Worm (Caenorhabditis elegans) whole organism, L2 larva: ENCODE data around the gene nduv-3.

ENCODE experiments used
- C34F6.9 ChIP-seq: fragments of 150-350 bp; optimal IDR thresholded peaks from 2 replicates; lab custom pipeline; 2014; ENCODE audit warnings: missing biosample characterization, missing genetic modification characterization
- F13H6.1 ChIP-seq: sonication (generic microtip); optimal IDR thresholded peaks from 2 replicates; lab custom pipeline; 2016; ENCODE audit warnings: missing genetic modification characterization, missing compliant biosample characterization
- Y55F3AM.14 ChIP-seq: fragments of 200-800 bp; sonication (Bioruptor generic); optimal IDR thresholded peaks from 2 replicates; lab custom pipeline; 2018; ENCODE audit warnings: mild to moderate bottlenecking, missing genetic modification characterization, missing compliant biosample characterization
- ZK546.5 ChIP-seq: sonication (generic microtip); optimal IDR thresholded peaks from 2 replicates; lab custom pipeline; 2017; ENCODE audit warnings: missing biosample characterization, missing genetic modification characterization
- alr-1 ChIP-seq: fragments of 150-350 bp; optimal IDR thresholded peaks from 2 replicates; lab custom pipeline; 2014; ENCODE audit warnings: missing biosample characterization, missing genetic modification characterization
- aly-2 ChIP-seq: fragments of 150-350 bp; optimal IDR thresholded peaks from 2 replicates; lab custom pipeline; 2014; ENCODE audit warnings: missing biosample characterization, missing genetic modification characterization
- ama-1 ChIP-seq: fragments of 150-350 bp; optimal IDR thresholded peaks from 2 replicates; lab custom pipeline; 2018; ENCODE audit warnings: inconsistent platforms
- blmp-1 ChIP-seq: sonication (generic microtip); optimal IDR thresholded peaks from 2 replicates; lab custom pipeline; 2017; ENCODE audit warnings: missing genetic modification characterization, mild to moderate bottlenecking, missing compliant biosample characterization, antibody characterized with exemption, moderate library complexity; ENCODE audit not compliant: insufficient read depth
- ceh-16 ChIP-seq: fragments of 150-350 bp; optimal IDR thresholded peaks from 2 replicates; lab custom pipeline; 2014; ENCODE audit warnings: missing biosample characterization, missing genetic modification characterization
- ceh-82 ChIP-seq: fragments of 150-350 bp; optimal IDR thresholded peaks from 2 replicates; lab custom pipeline; 2014; ENCODE audit warnings: missing biosample characterization, missing genetic modification characterization
- crh-2 ChIP-seq: sonication (generic microtip); optimal IDR thresholded peaks from 2 replicates; lab custom pipeline; 2017; ENCODE audit warnings: missing biosample characterization, missing genetic modification characterization
- dmd-4 ChIP-seq: sonication (generic microtip); optimal IDR thresholded peaks from 2 replicates; lab custom pipeline; 2017; ENCODE audit warnings: missing biosample characterization, missing genetic modification characterization
- egl-27 ChIP-seq: sonication (generic microtip); optimal IDR thresholded peaks from 3 replicates; lab custom pipeline; 2017; ENCODE audit warnings: missing biosample characterization, missing genetic modification reagents, missing genetic modification characterization
- fos-1 ChIP-seq: fragments of 150-350 bp; optimal IDR thresholded peaks from 2 replicates; lab custom pipeline; 2014; ENCODE audit warnings: missing biosample characterization, missing genetic modification characterization
- lin-13 ChIP-seq: fragments of 150-350 bp; optimal IDR thresholded peaks from 2 replicates; lab custom pipeline; 2014; ENCODE audit warnings: missing biosample characterization, missing genetic modification reagents, missing genetic modification characterization
- lin-39 ChIP-seq: fragments of 150-350 bp; optimal IDR thresholded peaks from 2 replicates; lab custom pipeline; 2014; ENCODE audit warnings: missing biosample characterization, missing genetic modification reagents, missing genetic modification characterization
- lsy-2 ChIP-seq, 2 experiments: fragments of 150-350 bp in 1 of 2; sonication (generic microtip) in 1 of 2; optimal IDR thresholded peaks; 2 replicates each; lab custom pipeline; 2014 to 2017; ENCODE audit warnings: missing biosample characterization in 2 of 2, missing genetic modification characterization in 2 of 2
- mab-5 ChIP-seq: fragments of 150-350 bp; optimal IDR thresholded peaks from 2 replicates; lab custom pipeline; 2014; ENCODE audit warnings: missing biosample characterization, missing genetic modification characterization
- mdl-1 ChIP-seq, 2 experiments: fragments of 150-350 bp in 1 of 2; sonication (generic microtip) in 1 of 2; optimal IDR thresholded peaks; 2 replicates each; lab custom pipeline; 2017; ENCODE audit warnings: missing biosample characterization in 2 of 2, missing genetic modification characterization in 2 of 2
- nhr-10 ChIP-seq: sonication (generic microtip); optimal IDR thresholded peaks from 2 replicates; lab custom pipeline; 2017; ENCODE audit warnings: missing biosample characterization, missing genetic modification characterization
- nhr-12 ChIP-seq: fragments of 150-350 bp; optimal IDR thresholded peaks from 2 replicates; lab custom pipeline; 2014; ENCODE audit warnings: missing biosample characterization, missing genetic modification characterization
- nhr-129 ChIP-seq: fragments of 150-350 bp; optimal IDR thresholded peaks from 2 replicates; lab custom pipeline; 2014; ENCODE audit warnings: missing biosample characterization, missing genetic modification characterization
- nhr-21 ChIP-seq: fragments of 150-350 bp; optimal IDR thresholded peaks from 2 replicates; lab custom pipeline; 2014; ENCODE audit warnings: missing biosample characterization, missing genetic modification characterization
- nhr-23 ChIP-seq: fragments of 150-350 bp; optimal IDR thresholded peaks from 2 replicates; lab custom pipeline; 2014; ENCODE audit warnings: missing biosample characterization, missing genetic modification reagents, missing genetic modification characterization
- nhr-237 ChIP-seq: fragments of 150-350 bp; optimal IDR thresholded peaks from 2 replicates; lab custom pipeline; 2014; ENCODE audit warnings: missing biosample characterization, missing genetic modification characterization
- nhr-25 ChIP-seq: fragments of 150-350 bp; sonication (generic microtip); optimal IDR thresholded peaks from 3 replicates; lab custom pipeline; 2014; ENCODE audit warnings: missing biosample characterization, missing genetic modification characterization
- nhr-6 ChIP-seq: fragments of 150-350 bp; optimal IDR thresholded peaks from 2 replicates; lab custom pipeline; 2014; ENCODE audit warnings: missing biosample characterization, missing genetic modification characterization
- nhr-77 ChIP-seq: fragments of 150-350 bp; optimal IDR thresholded peaks from 2 replicates; lab custom pipeline; 2014; ENCODE audit warnings: missing biosample characterization, missing genetic modification characterization
- peb-1 ChIP-seq: fragments of 150-350 bp; optimal IDR thresholded peaks from 2 replicates; lab custom pipeline; 2014; ENCODE audit warnings: missing biosample characterization, missing genetic modification characterization
- sma-3 ChIP-seq: sonication (generic microtip); optimal IDR thresholded peaks from 2 replicates; lab custom pipeline; 2016; ENCODE audit warnings: missing genetic modification reagents, missing genetic modification characterization, missing compliant biosample characterization
- sma-9 ChIP-seq, 2 experiments: fragments of 150-350 bp in 1 of 2; sonication (generic microtip) in 1 of 2; optimal IDR thresholded peaks; 2 replicates each; lab custom pipeline; 2014 to 2016; ENCODE audit warnings: missing genetic modification characterization in 2 of 2, mild to moderate bottlenecking in 1 of 2, missing biosample characterization in 1 of 2, missing compliant biosample characterization in 1 of 2, missing genetic modification reagents in 1 of 2, moderate library complexity in 1 of 2
- snpc-4 ChIP-seq: fragments of 150-350 bp; optimal IDR thresholded peaks from 2 replicates; lab custom pipeline; 2014; ENCODE audit warnings: missing biosample characterization, missing genetic modification characterization
- unc-39 ChIP-seq: fragments of 150-350 bp; optimal IDR thresholded peaks from 2 replicates; lab custom pipeline; 2014; ENCODE audit warnings: missing biosample characterization, missing genetic modification characterization
- unc-62 ChIP-seq: fragments of 150-350 bp; optimal IDR thresholded peaks from 2 replicates; lab custom pipeline; 2014; ENCODE audit warnings: missing biosample characterization, missing genetic modification reagents, missing genetic modification characterization
- zag-1 ChIP-seq: fragments of 150-350 bp; optimal IDR thresholded peaks from 2 replicates; lab custom pipeline; 2014; ENCODE audit warnings: missing biosample characterization, missing genetic modification characterization
- ztf-4 ChIP-seq: fragments of 150-350 bp; optimal IDR thresholded peaks from 2 replicates; lab custom pipeline; 2014; ENCODE audit warnings: missing biosample characterization, missing genetic modification characterization

nduv-3 gene

ce11 chrIV:2602862-2603189 is 38.3 kb upstream of the nduv-3 start:
- TF ChIP-seq alr-1 (tag; lab: Kevin White, UChicago) (no peak), F13H6.1 (tag; lab: Kevin White, UChicago) (no peak), ZK546.5 (tag; lab: Kevin White, UChicago) (no peak), fos-1 (tag; lab: Kevin White, UChicago) (no peak), nhr-77 (tag; lab: Kevin White, UChicago) (no peak), egl-27 (tag; lab: Kevin White, UChicago) (no peak), mab-5 (tag; lab: Kevin White, UChicago) (no peak), nhr-237 (tag; lab: Kevin White, UChicago) (no peak), nhr-10 (no peak), dmd-4 (no peak), blmp-1 (tag; lab: Kevin White, UChicago) (no peak)

- no peak for TF ChIP-seq ama-1 (lab: Kevin White, UChicago)
- no peak for TF ChIP-seq lin-39 (tag; lab: Kevin White, UChicago)
- peak; percentile 10 for TF ChIP-seq nhr-21 (tag; lab: Kevin White, UChicago)
- TF ChIP-seq sma-3 (GFP tag; lab: Kevin White, UChicago), result no peak
- no peak for TF ChIP-seq ztf-4
- no peak for TF ChIP-seq nhr-23
- no peak for TF ChIP-seq F13H6.1 (tag; lab: Kevin White, UChicago)
- no peak for TF ChIP-seq mab-5 (tag; lab: Kevin White, UChicago)
- peak; percentile 37 for TF ChIP-seq C34F6.9
- no peak for TF ChIP-seq blmp-1 (tag; lab: Kevin White, UChicago)
- TF ChIP-seq unc-62 (GFP tag; lab: Kevin White, UChicago), result no peak
- no peak for TF ChIP-seq nhr-6 (tag; lab: Kevin White, UChicago)
- no peak for TF ChIP-seq mdl-1 (tag; optimal IDR thresholded peaks at IDR 0.05; lab: Kevin White, UChicago)
- TF ChIP-seq nhr-25 (tag; lab: Kevin White, UChicago), result peak; percentile 13
- peak; percentile 68 for TF ChIP-seq sma-9 (GFP tag; optimal IDR thresholded peaks at IDR 0.05; lab: Kevin White, UChicago)
- no peak for TF ChIP-seq sma-9 (tag; optimal IDR thresholded peaks at IDR 0.05; lab: Kevin White, UChicago)
- no peak for TF ChIP-seq dmd-4
- no peak for TF ChIP-seq snpc-4 (tag; lab: Kevin White, UChicago)
- no peak for TF ChIP-seq alr-1 (tag; lab: Kevin White, UChicago)
- peak in 1 of 2 experiments; percentile 34 for TF ChIP-seq lsy-2 (tag; optimal IDR thresholded peaks at IDR 0.05; lab: Kevin White, UChicago)
- peak; percentile 19 for TF ChIP-seq lin-13
- TF ChIP-seq aly-2 (tag; lab: Kevin White, UChicago), result no peak
- TF ChIP-seq nhr-129, result peak; percentile 73
- no peak for TF ChIP-seq nhr-237 (tag; lab: Kevin White, UChicago)
- TF ChIP-seq nhr-12 (tag; lab: Kevin White, UChicago), result no peak
- peak; percentile 44 for TF ChIP-seq Y55F3AM.14 (GFP tag; lab: Kevin White, UChicago)
- no peak for TF ChIP-seq crh-2 (tag; lab: Kevin White, UChicago)
- TF ChIP-seq, all 48 proteins: peak for 8
Measured at ce11 chrIV:2603556-2604021, 37.5 kb upstream of the nduv-3 start.

- TF ChIP-seq nhr-12 (tag; lab: Kevin White, UChicago), result no peak
- TF ChIP-seq mab-5 (tag; lab: Kevin White, UChicago), result no peak
- no peak for TF ChIP-seq C34F6.9
Measured at ce11 chrIV:2606572-2606971, 34.5 kb upstream of the nduv-3 start.

- peak; percentile 2 for TF ChIP-seq nhr-21 (tag; lab: Kevin White, UChicago)
- no peak for TF ChIP-seq nhr-77 (tag; lab: Kevin White, UChicago)
- peak; percentile 42 for TF ChIP-seq nhr-25 (tag; lab: Kevin White, UChicago)
- no peak for TF ChIP-seq fos-1 (tag; lab: Kevin White, UChicago)
- no peak for TF ChIP-seq Y55F3AM.14 (GFP tag; lab: Kevin White, UChicago)
- no peak for TF ChIP-seq unc-39 (tag; lab: Kevin White, UChicago)
- TF ChIP-seq blmp-1 (tag; lab: Kevin White, UChicago), result peak; percentile 18
- peak; percentile 3 for TF ChIP-seq crh-2 (tag; lab: Kevin White, UChicago)
Measured at ce11 chrIV:2607513-2608101, 33.5 kb upstream of the nduv-3 start, which contains the start of gene vamp-7. TSS of gene vamp-7 (plus strand) at chrIV:2608051.

ce11 chrIV:2610409-2610808 is 30.7 kb upstream of the nduv-3 start, which contains the start of gene Y69A2AR.32:
TSS of gene Y69A2AR.32 (plus strand) at chrIV:2610436.
- TF ChIP-seq nhr-21 (tag; lab: Kevin White, UChicago) (no peak), ceh-16 (tag; lab: Kevin White, UChicago) (no peak), unc-62 (GFP tag; lab: Kevin White, UChicago) (no peak), zag-1 (tag; lab: Kevin White, UChicago) (no peak), peb-1 (tag; lab: Kevin White, UChicago) (no peak), ceh-82 (tag; lab: Kevin White, UChicago) (no peak), alr-1 (tag; lab: Kevin White, UChicago) (no peak)
